Fruit fly (Drosophila melanogaster) whole organism, embryonic: Measurements from ENCODE around the gene Ugt316A1.

Experiments used
- ATbp ChIP-seq: fragments of 200-800 bp; sonication (Bioruptor generic); optimal IDR thresholded peaks from 2 replicates; lab custom pipeline; 2017; ENCODE audit warnings: missing biosample characterization, mild to moderate bottlenecking, missing genetic modification characterization, missing genetic modification reagents
- Blimp-1 ChIP-seq: fragments of 200-800 bp; sonication (Bioruptor generic); optimal IDR thresholded peaks from 3 replicates; lab custom pipeline; 2018; ENCODE audit warnings: missing biosample characterization, missing genetic modification characterization, mild to moderate bottlenecking, moderate library complexity, missing genetic modification reagents
- CG10274 ChIP-seq: fragments of 200-800 bp; sonication (Bioruptor generic); optimal IDR thresholded peaks from 3 replicates; lab custom pipeline; 2017; ENCODE audit warnings: missing biosample characterization, mild to moderate bottlenecking, missing genetic modification characterization
- CG12769 ChIP-seq: fragments of 200-800 bp; sonication (Bioruptor generic); optimal IDR thresholded peaks from 2 replicates; lab custom pipeline; 2019; ENCODE audit warnings: missing biosample characterization, mild to moderate bottlenecking, missing genetic modification characterization, moderate library complexity
- CG13624 ChIP-seq: fragments of 200-800 bp; sonication (Bioruptor generic); optimal IDR thresholded peaks from 2 replicates; lab custom pipeline; 2016; ENCODE audit warnings: missing biosample characterization, missing genetic modification characterization
- CG1602 ChIP-seq: fragments of 200-800 bp; sonication (Bioruptor generic); optimal IDR thresholded peaks from 3 replicates; lab custom pipeline; 2016; ENCODE audit warnings: missing biosample characterization, missing genetic modification characterization
- CG1792 ChIP-seq: fragments of 200-800 bp; sonication (Bioruptor generic); optimal IDR thresholded peaks from 2 replicates; lab custom pipeline; 2016; ENCODE audit warnings: missing biosample characterization, missing genetic modification characterization
- CG18476 ChIP-seq: fragments of 200-800 bp; sonication (Bioruptor generic); optimal IDR thresholded peaks from 2 replicates; lab custom pipeline; 2016; ENCODE audit warnings: missing biosample characterization, mild to moderate bottlenecking, missing genetic modification characterization
- CG18619 ChIP-seq: fragments of 200-800 bp; sonication (Bioruptor generic); optimal IDR thresholded peaks from 3 replicates; lab custom pipeline; 2017; ENCODE audit warnings: missing biosample characterization, mild to moderate bottlenecking, missing genetic modification characterization
- CG4282 ChIP-seq: fragments of 200-800 bp; sonication (Bioruptor generic); optimal IDR thresholded peaks from 2 replicates; lab custom pipeline; 2016; ENCODE audit warnings: missing biosample characterization, missing genetic modification characterization
- CG43689 ChIP-seq: fragments of 200-800 bp; sonication (Bioruptor generic); IDR thresholded peaks from 2 replicates; pipeline ENCODE4 v1.3.6; 2022; ENCODE audit warnings: missing biosample characterization, missing genetic modification characterization
- CG4820 ChIP-seq: fragments of 200-800 bp; sonication (Bioruptor generic); optimal IDR thresholded peaks from 3 replicates; lab custom pipeline; 2016; ENCODE audit warnings: missing biosample characterization, missing genetic modification characterization
- CG8478 ChIP-seq: fragments of >200 bp; optimal IDR thresholded peaks from 2 replicates; lab custom pipeline; 2018
- CG8924 ChIP-seq: fragments of 200-800 bp; optimal IDR thresholded peaks from 3 replicates; lab custom pipeline; 2019; ENCODE audit warnings: missing biosample characterization, mild to moderate bottlenecking, missing genetic modification characterization, moderate library complexity
- CTCF ChIP-seq: fragments of 200-800 bp; sonication (Bioruptor generic); optimal IDR thresholded peaks from 2 replicates; lab custom pipeline; 2017; ENCODE audit warnings: missing biosample characterization, mild to moderate bottlenecking, missing genetic modification characterization, moderate library complexity
- CoRest ChIP-seq: fragments of 200-800 bp; sonication (Bioruptor generic); optimal IDR thresholded peaks from 3 replicates; lab custom pipeline; 2018; ENCODE audit warnings: missing biosample characterization, mild to moderate bottlenecking, missing genetic modification characterization, moderate library complexity
- CrebB ChIP-seq: fragments of 200-800 bp; sonication (Bioruptor generic); optimal IDR thresholded peaks from 3 replicates; lab custom pipeline; 2018; ENCODE audit warnings: missing biosample characterization, mild to moderate bottlenecking, missing genetic modification characterization
- D19A ChIP-seq: fragments of 200-800 bp; optimal IDR thresholded peaks from 3 replicates; lab custom pipeline; 2019; ENCODE audit warnings: missing biosample characterization, mild to moderate bottlenecking, missing genetic modification characterization, moderate library complexity
- E2f1 ChIP-seq: fragments of 200-800 bp; sonication (Bioruptor generic); IDR thresholded peaks from 2 replicates; pipeline ENCODE4 v1.3.6; 2022; ENCODE audit warnings: missing biosample characterization, missing genetic modification characterization
- Ets97D ChIP-seq: fragments of 200-800 bp; sonication (Bioruptor generic); optimal IDR thresholded peaks from 3 replicates; lab custom pipeline; 2016; ENCODE audit warnings: missing biosample characterization, missing genetic modification characterization
- HLH54F ChIP-seq: fragments of 200-800 bp; sonication (Bioruptor generic); optimal IDR thresholded peaks from 3 replicates; lab custom pipeline; 2016; ENCODE audit warnings: missing biosample characterization, missing genetic modification characterization
- MBD-R2 ChIP-seq: fragments of 200-800 bp; sonication (Bioruptor generic); IDR thresholded peaks from 2 replicates; pipeline ENCODE4 v1.3.6; 2022; ENCODE audit warnings: missing biosample characterization, missing genetic modification characterization
- Med ChIP-seq: fragments of 200-800 bp; sonication (Bioruptor generic); peaks from one replicate; lab custom pipeline; 2016; ENCODE audit warnings: missing biosample characterization, missing genetic modification characterization, mild to moderate bottlenecking, inconsistent platforms, moderate library complexity
- Ptx1 ChIP-seq: fragments of 200-800 bp; sonication (Bioruptor generic); IDR thresholded peaks from 2 replicates; pipeline ENCODE4 v1.3.6; 2022; ENCODE audit warnings: missing biosample characterization, missing genetic modification characterization
- Usf ChIP-seq: fragments of 200-800 bp; sonication (Bioruptor generic); optimal IDR thresholded peaks from 2 replicates; lab custom pipeline; 2017; ENCODE audit warnings: missing genotype, missing biosample characterization, missing genetic modification characterization
- ara ChIP-seq: fragments of 200-800 bp; sonication (Bioruptor generic); IDR thresholded peaks from 2 replicates; pipeline ENCODE4 v1.3.6; 2022; ENCODE audit warnings: missing biosample characterization, missing genetic modification characterization
- ash1 ChIP-seq: fragments of 200-800 bp; sonication (Bioruptor generic); optimal IDR thresholded peaks from 2 replicates; lab custom pipeline; 2018; ENCODE audit warnings: missing biosample characterization, mild to moderate bottlenecking, missing genetic modification characterization
- bcd ChIP-seq: fragments of 200-800 bp; sonication (Bioruptor generic); optimal IDR thresholded peaks from 2 replicates; lab custom pipeline; 2017; ENCODE audit warnings: missing biosample characterization, mild to moderate bottlenecking, missing genetic modification characterization
- cg ChIP-seq: fragments of 200-800 bp; sonication (Bioruptor generic); optimal IDR thresholded peaks from 3 replicates; lab custom pipeline; 2019; ENCODE audit warnings: missing biosample characterization, mild to moderate bottlenecking, missing genetic modification characterization, moderate library complexity
- chinmo ChIP-seq: fragments of 200-800 bp; sonication (Bioruptor generic); IDR thresholded peaks from 4 replicates; pipeline ENCODE4 v1.3.6; 2022; ENCODE audit warnings: missing biosample characterization, missing genetic modification characterization; ENCODE audit not compliant: partially characterized antibody
- corto ChIP-seq: fragments of 200-800 bp; sonication (Bioruptor generic); optimal IDR thresholded peaks from 2 replicates; lab custom pipeline; 2016; ENCODE audit warnings: missing biosample characterization, mild to moderate bottlenecking, missing genetic modification characterization, moderate library complexity
- crol ChIP-seq: fragments of 200-800 bp; sonication (Bioruptor generic); IDR thresholded peaks from 2 replicates; pipeline ENCODE4 v1.3.6; 2022; ENCODE audit warnings: missing biosample characterization, missing genetic modification characterization
- dmrt11E ChIP-seq: fragments of 200-800 bp; sonication (Bioruptor generic); optimal IDR thresholded peaks from 3 replicates; lab custom pipeline; 2018; ENCODE audit warnings: missing biosample characterization, mild to moderate bottlenecking, missing genetic modification characterization, moderate library complexity
- dpn ChIP-seq, 2 experiments: fragments of 200-800 bp; sonication (Bioruptor generic); optimal IDR thresholded peaks; 3 replicates each; lab custom pipeline; 2016; ENCODE audit warnings: missing biosample characterization in 2 of 2, missing genetic modification characterization in 2 of 2
- eve ChIP-seq, 2 experiments: fragments of >200 bp; optimal IDR thresholded peaks; 2 replicates each; lab custom pipeline; 2017; ENCODE audit warnings: missing biosample characterization in 2 of 2, missing genetic modification characterization in 2 of 2
- ewg ChIP-seq: fragments of 200-800 bp; sonication (Bioruptor generic); optimal IDR thresholded peaks from 3 replicates; lab custom pipeline; 2017; ENCODE audit warnings: mild to moderate bottlenecking, missing biosample characterization, missing genetic modification reagents, missing genetic modification characterization
- ftz-f1 ChIP-seq: fragments of 200-800 bp; sonication (Bioruptor generic); optimal IDR thresholded peaks from 2 replicates; lab custom pipeline; 2016; ENCODE audit warnings: missing biosample characterization, missing genetic modification characterization
- gsb-n ChIP-seq: fragments of 200-800 bp; sonication (Bioruptor generic); optimal IDR thresholded peaks from 3 replicates; lab custom pipeline; 2018; ENCODE audit warnings: missing biosample characterization, mild to moderate bottlenecking, missing genetic modification characterization
- jumu ChIP-seq: fragments of 200-800 bp; sonication (Bioruptor generic); optimal IDR thresholded peaks from 3 replicates; lab custom pipeline; 2016; ENCODE audit warnings: missing biosample characterization, missing genetic modification characterization
- nau ChIP-seq: fragments of 200-800 bp; sonication (Bioruptor generic); optimal IDR thresholded peaks from 3 replicates; lab custom pipeline; 2017; ENCODE audit warnings: missing biosample characterization, mild to moderate bottlenecking, missing genetic modification characterization, missing genetic modification reagents
- nom ChIP-seq: fragments of 200-800 bp; sonication (Bioruptor generic); optimal IDR thresholded peaks from 2 replicates; lab custom pipeline; 2017; ENCODE audit warnings: missing biosample characterization, missing genetic modification characterization, mild to moderate bottlenecking, moderate library complexity, missing genetic modification reagents
- otp ChIP-seq: fragments of 200-800 bp; sonication (Bioruptor generic); IDR thresholded peaks from 3 replicates; pipeline ENCODE4, ENCODE4 v1.3.6; 2022; ENCODE audit warnings: missing biosample characterization, missing genetic modification characterization
- phol ChIP-seq: fragments of 200-800 bp; sonication (Bioruptor generic); optimal IDR thresholded peaks from 3 replicates; lab custom pipeline; 2018; ENCODE audit warnings: missing biosample characterization, mild to moderate bottlenecking, missing genetic modification characterization, moderate library complexity
- pita ChIP-seq: fragments of 200-800 bp; sonication (Bioruptor generic); optimal IDR thresholded peaks from 2 replicates; lab custom pipeline; 2017; ENCODE audit warnings: missing biosample characterization, mild to moderate bottlenecking, missing genetic modification characterization
- pros ChIP-seq: fragments of 200-800 bp; sonication (Bioruptor generic); optimal IDR thresholded peaks from 3 replicates; lab custom pipeline; 2019; ENCODE audit warnings: missing biosample characterization, mild to moderate bottlenecking, missing genetic modification characterization, moderate library complexity
- sens ChIP-seq: fragments of 200-800 bp; sonication (Bioruptor generic); peaks from one replicate; lab custom pipeline; 2016; ENCODE audit warnings: missing biosample characterization, missing genetic modification characterization
- sima ChIP-seq: fragments of 200-800 bp; sonication (Bioruptor generic); optimal IDR thresholded peaks from 2 replicates; lab custom pipeline; 2016; ENCODE audit warnings: missing biosample characterization, missing genetic modification characterization
- tio ChIP-seq: fragments of 200-800 bp; sonication (Bioruptor generic); optimal IDR thresholded peaks from 2 replicates; lab custom pipeline; 2017; ENCODE audit warnings: missing biosample characterization, missing genetic modification characterization, inconsistent platforms
- tll ChIP-seq, 2 experiments: fragments of 200-800 bp in 1 of 2; fragments of >200 bp in 1 of 2; sonication (Bioruptor generic) in 1 of 2; optimal IDR thresholded peaks; 2 replicates each; lab custom pipeline; 2017 to 2019; ENCODE audit warnings: missing biosample characterization in 2 of 2, missing genetic modification characterization in 2 of 2, mild to moderate bottlenecking in 1 of 2, moderate library complexity in 1 of 2
- tx ChIP-seq: fragments of 200-800 bp; sonication (Bioruptor generic); optimal IDR thresholded peaks from 2 replicates; lab custom pipeline; 2016; ENCODE audit warnings: missing biosample characterization, missing genetic modification characterization
- yki ChIP-seq: fragments of >200 bp; optimal IDR thresholded peaks from 3 replicates; lab custom pipeline; 2018
- zen ChIP-seq: fragments of 200-800 bp; sonication (Bioruptor generic); optimal IDR thresholded peaks from 3 replicates; lab custom pipeline; 2018; ENCODE audit warnings: missing biosample characterization, mild to moderate bottlenecking, missing genetic modification characterization, moderate library complexity

Ugt316A1 gene

DNA sequence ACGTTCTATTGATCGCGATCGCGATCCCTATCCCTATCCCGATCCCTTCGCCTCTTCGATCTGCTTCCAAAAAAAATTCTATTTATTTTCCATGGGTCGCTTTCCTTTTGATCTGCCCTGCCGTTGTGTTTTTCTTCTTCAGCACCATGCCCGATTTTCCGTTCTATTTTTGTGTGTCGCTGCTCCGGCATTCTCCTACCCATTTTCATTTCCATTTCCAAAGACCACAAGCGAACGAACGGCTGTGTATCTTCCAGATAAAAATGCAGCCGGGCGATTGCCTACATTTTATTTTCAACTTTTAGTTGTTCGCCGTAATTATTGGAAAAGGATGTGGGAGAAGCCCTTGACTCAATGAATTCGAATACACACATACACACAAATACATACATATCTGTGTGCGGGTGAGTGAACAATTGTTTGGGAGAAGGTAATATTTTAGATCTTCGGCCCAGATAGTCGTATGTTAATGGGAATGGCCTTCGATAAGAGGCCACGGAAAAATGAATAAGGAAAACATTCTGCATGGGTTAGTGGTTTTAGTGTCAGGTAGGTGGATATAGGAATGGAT is 19.1 kb downstream of the Ugt316A1 start:
- TF ChIP-seq bcd (GFP tag; lab: Kevin White, UChicago) (no peak), otp (GFP tag; lab: Robert Waterston, UW) (no peak), sens (peak; percentile 68), CG10274 (no peak), ewg (GFP tag; lab: Kevin White, UChicago) (no peak), CrebB (tag; lab: Kevin White, UChicago) (no peak), pros (GFP tag; lab: Kevin White, UChicago) (peak; percentile 69), gsb-n (tag; lab: Kevin White, UChicago) (no peak), dmrt11E (no peak), chinmo (no peak), ftz-f1 (no peak), nau (GFP tag; lab: Kevin White, UChicago) (no peak), Med (GFP tag; lab: Kevin White, UChicago) (peak; percentile 14), sima (GFP tag; lab: Kevin White, UChicago) (no peak), dpn (GFP tag; optimal IDR thresholded peaks at IDR 0.05; lab: Kevin White, UChicago) (no peak), tx (GFP tag; lab: Kevin White, UChicago) (no peak), eve (GFP tag; optimal IDR thresholded peaks at IDR 0.05; lab: Kevin White, UChicago) (peak in 1 of 2 experiments; percentile 63), HLH54F (no peak), CG12769 (tag; lab: Kevin White, UChicago) (peak; percentile 48), Usf (no peak), nom (GFP tag; lab: Kevin White, UChicago) (no peak), CG18619 (GFP tag; lab: Kevin White, UChicago) (no peak), yki (lab: Kevin White, UChicago) (no peak), D19A (peak; percentile 60), CG43689 (GFP tag; lab: Robert Waterston, UW) (no peak), ash1 (no peak), Blimp-1 (no peak), corto (GFP tag; lab: Kevin White, UChicago) (no peak), ATbp (GFP tag; lab: Kevin White, UChicago) (no peak), cg (peak; percentile 71), CG13624 (GFP tag; lab: Kevin White, UChicago) (no peak), CG1602 (no peak), jumu (GFP tag; lab: Kevin White, UChicago) (no peak), CG1792 (no peak), MBD-R2 (no peak), crol (no peak), zen (tag; lab: Kevin White, UChicago) (peak; percentile 77), ara (GFP tag; lab: Robert Waterston, UW) (no peak), pita (GFP tag; lab: Kevin White, UChicago) (no peak), phol (no peak), CG8924 (tag; lab: Kevin White, UChicago) (peak; percentile 54), CTCF (GFP tag; lab: Kevin White, UChicago) (no peak), CG4282 (GFP tag; lab: Kevin White, UChicago) (no peak), CG18476 (no peak), tll (GFP tag; optimal IDR thresholded peaks at IDR 0.05; lab: Kevin White, UChicago) (peak in 1 of 2 experiments; percentile 91), E2f1 (no peak), Ets97D (GFP tag; lab: Kevin White, UChicago) (no peak), CG8478 (lab: Kevin White, UChicago) (no peak), tio (GFP tag; lab: Kevin White, UChicago) (no peak), Ptx1 (no peak), CoRest (no peak), CG4820 (GFP tag; lab: Kevin White, UChicago) (no peak)
